Fruit fly (Drosophila melanogaster): ENCODE data around the gene CG1523.

The CG1523 gene

dm6 chr3R:28843776-28844610 is 24.5 kb upstream of the CG1523 start:
- no peak for TF ChIP-seq CkIIα-i1 (GFP tag; IDR thresholded peaks at IDR 0.05)
- TF ChIP-seq cad (GFP tag; optimal IDR thresholded peaks at IDR 0.05), result no peak
- TF ChIP-seq Gug (GFP tag; IDR thresholded peaks at IDR 0.05), result no peak
- peak; percentile 24 for TF ChIP-seq CG12236 (GFP tag; optimal IDR thresholded peaks at IDR 0.05)
- TF ChIP-seq HmgD (GFP tag; optimal IDR thresholded peaks at IDR 0.05), result peak; percentile 15
- TF ChIP-seq Blimp-1 (GFP tag; optimal IDR thresholded peaks at IDR 0.05), result peak; percentile 71
- TF ChIP-seq cg (GFP tag; optimal IDR thresholded peaks at IDR 0.05), result peak; percentile 89
- no peak for TF ChIP-seq NK7.1 (GFP tag; optimal IDR thresholded peaks at IDR 0.05)
- TF ChIP-seq Elba2 (GFP tag; optimal IDR thresholded peaks at IDR 0.05), result peak; percentile 92
- TF ChIP-seq onecut (GFP tag; IDR thresholded peaks at IDR 0.05), result peak; percentile 98
- 0 out of 2 replicates have a peak, but pooled peaks have one; percentile 19 for TF ChIP-seq bbx (GFP tag; IDR thresholded peaks at IDR 0.05; ENCODE audit: partially characterized antibody)
- TF ChIP-seq CG7963 (GFP tag; IDR thresholded peaks at IDR 0.05; ENCODE audit: partially characterized antibody), result 0 out of 3 replicates have a peak, but pooled peaks have one; percentile 15
- 0 out of 2 replicates have a peak, but pooled peaks have one; percentile 30 for TF ChIP-seq CG32767 (GFP tag; IDR thresholded peaks at IDR 0.05)
- TF ChIP-seq fd64A (GFP tag; optimal IDR thresholded peaks at IDR 0.05), result peak; percentile 64
- TF ChIP-seq Nf-YB (GFP tag; optimal IDR thresholded peaks at IDR 0.05), result peak; percentile 32
- peak; percentile 72 for TF ChIP-seq CG4360 (GFP tag; IDR thresholded peaks at IDR 0.05)
- TF ChIP-seq CG2199 (GFP tag; IDR thresholded peaks at IDR 0.05), result 0 out of 3 replicates have a peak, but pooled peaks have one; percentile 8
- peak in 1 of 2 experiments; percentile 60 for TF ChIP-seq Pdp1 (GFP tag; optimal IDR thresholded peaks at IDR 0.05)
- TF ChIP-seq Mrtf (GFP tag; IDR thresholded peaks at IDR 0.05), result no peak
- TF ChIP-seq insv (GFP tag; optimal IDR thresholded peaks at IDR 0.05), result peak; percentile 98 to 99
- peak; percentile 46 for TF ChIP-seq ewg (GFP tag; optimal IDR thresholded peaks at IDR 0.05)
- TF ChIP-seq CG10267 (tag; optimal IDR thresholded peaks at IDR 0.05), result no peak
- peak; percentile 54 for TF ChIP-seq Med (GFP tag)
- no peak for TF ChIP-seq gsb-n (tag; optimal IDR thresholded peaks at IDR 0.05)
- peak; percentile 14 for TF ChIP-seq ATbp (GFP tag; optimal IDR thresholded peaks at IDR 0.05)
- TF ChIP-seq CG15479 (GFP tag; optimal IDR thresholded peaks at IDR 0.05), result peak; percentile 92
- TF ChIP-seq D (optimal IDR thresholded peaks at IDR 0.05), result peak; percentile 55
- TF ChIP-seq D (GFP tag; optimal IDR thresholded peaks at IDR 0.05), result no peak

dm6 chr3R:28842431-28842830 is 23.0 kb upstream of the CG1523 start:
- TF ChIP-seq CG12219 (GFP tag; optimal IDR thresholded peaks at IDR 0.05), result no peak
- TF ChIP-seq Med (GFP tag), result peak; percentile 52
- peak; percentile 84 for TF ChIP-seq sd (tag; optimal IDR thresholded peaks at IDR 0.05)
- peak; percentile 1 for TF ChIP-seq HmgZ (tag; optimal IDR thresholded peaks at IDR 0.05)
- no peak for TF ChIP-seq Mes4 (GFP tag; optimal IDR thresholded peaks at IDR 0.05)
- peak; percentile 45 for TF ChIP-seq mirr (GFP tag; optimal IDR thresholded peaks at IDR 0.05)
- no peak for TF ChIP-seq al (GFP tag; IDR thresholded peaks at IDR 0.05)
- peak; percentile 51; the same call in 1 of the 2 replicates for TF ChIP-seq GATAe (GFP tag; conservative IDR thresholded peaks at IDR 0.05)
- peak; percentile 79 for TF ChIP-seq exex (tag; optimal IDR thresholded peaks at IDR 0.05)
- no peak for TF ChIP-seq ems (GFP tag; optimal IDR thresholded peaks at IDR 0.05)
- TF ChIP-seq Sry-β (GFP tag; optimal IDR thresholded peaks at IDR 0.05), result no peak
